Fruit fly (Drosophila melanogaster) S2 (cell line): ENCODE measurements around the gene CG13631.

ENCODE experiments used
- CG8478 ChIP-seq: fragments of >200 bp; optimal IDR thresholded peaks from 2 replicates; lab custom pipeline; 2018
- CTCF ChIP-seq, 2 experiments: fragments of >200 bp; optimal IDR thresholded peaks; 2 replicates each; lab custom pipeline; 2018

DNA sequence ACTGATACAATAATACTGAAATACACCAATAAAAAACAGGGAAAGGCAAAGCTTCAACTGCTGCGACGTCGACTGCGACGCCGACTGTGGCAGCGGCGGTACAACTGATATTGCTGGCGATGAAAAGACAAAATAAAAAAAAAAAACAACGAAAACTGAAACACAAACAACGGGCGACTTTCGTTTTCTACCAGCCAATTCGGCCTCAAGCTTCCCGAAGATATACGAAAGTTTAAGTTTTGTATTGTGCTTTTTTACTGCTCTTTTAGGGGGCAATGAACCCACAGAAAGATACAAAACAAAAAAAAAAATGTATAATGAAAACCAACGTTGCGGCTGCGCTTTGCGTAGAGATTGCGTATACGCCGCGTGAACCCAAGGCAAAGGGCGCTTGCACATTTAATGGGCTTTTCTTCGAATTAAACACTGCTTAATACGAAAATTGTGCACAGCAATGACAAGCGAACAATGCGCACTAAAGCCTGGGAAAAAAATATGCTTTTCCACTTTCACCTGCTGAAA is 9.1 kb downstream of the CG13631 start:
- TF ChIP-seq CTCF (optimal IDR thresholded peaks at IDR 0.05; lab: Kevin White, UChicago) (no peak), CG8478 (lab: Kevin White, UChicago) (no peak)
